Worm (Caenorhabditis elegans): ENCODE measurements around the gene che-10.

DNA sequence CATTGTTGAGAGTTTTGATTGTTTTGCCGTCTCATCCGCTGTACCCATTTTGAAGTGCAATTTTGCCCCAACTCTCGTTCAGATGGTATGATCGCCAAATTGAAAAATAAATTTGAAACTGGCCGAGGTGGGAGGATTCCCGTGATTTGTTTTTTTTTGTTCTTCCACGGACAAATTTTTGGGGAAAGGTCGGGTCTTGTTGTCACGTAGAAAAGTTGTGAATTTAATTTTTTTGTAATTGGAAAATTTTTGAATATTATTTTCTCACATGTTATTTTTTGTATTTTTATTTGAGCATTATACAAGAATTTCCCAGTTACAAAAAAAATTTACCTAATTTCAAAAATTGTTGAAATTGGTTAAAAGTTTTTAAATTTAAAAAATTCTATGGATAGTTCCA, 33.6 kb upstream of the che-10 start, which contains the start of gene T05A7.6:
- no peak for TF ChIP-seq unc-130 (tag; optimal IDR thresholded peaks at IDR 0.05)
- no peak for TF ChIP-seq mep-1 (tag; optimal IDR thresholded peaks at IDR 0.05)
- TF ChIP-seq Y116A8C.19 (tag; optimal IDR thresholded peaks at IDR 0.05; ENCODE audit: borderline replicate concordance): no peak
- no peak for TF ChIP-seq nhr-237 (tag; optimal IDR thresholded peaks at IDR 0.05)
- no peak for TF ChIP-seq efl-1 (optimal IDR thresholded peaks at IDR 0.05)
- TF ChIP-seq efl-1 (GFP tag; optimal IDR thresholded peaks at IDR 0.05 in 1 of 2): no peak
- no peak for TF ChIP-seq C34B4.2 (tag; optimal IDR thresholded peaks at IDR 0.05)
- TF ChIP-seq grh-1 (GFP tag; IDR thresholded peaks at IDR 0.05): no peak
